1 fruit fly cellular context compared by ENCODE assay signal in genomic region chr3L:775053-775355, dm6.
TF ChIP-seq lines count a peak whose summit lies in the region.

No protein-coding gene starts in this region.

TF ChIP-seq in whole organism, embryonic, 481 proteins besides CTCF, POLR2A, EP300 and RAD21 (continued from another document):
- TF ChIP-seq CG12659 (GFP tag; optimal IDR thresholded peaks at IDR 0.05; lab: Kevin White, UChicago) = no peak
- no peak for TF ChIP-seq CG10431 (GFP tag; optimal IDR thresholded peaks at IDR 0.05; lab: Kevin White, UChicago)
- no peak for TF ChIP-seq CG7271 (tag; optimal IDR thresholded peaks at IDR 0.05; lab: Kevin White, UChicago)
- TF ChIP-seq dysf (GFP tag; IDR thresholded peaks at IDR 0.05; lab: Robert Waterston, UW) = peak; percentile 54; the same call in 2 of the 3 replicates
- no peak for TF ChIP-seq zen2 (GFP tag; IDR thresholded peaks at IDR 0.05; lab: Robert Waterston, UW; ENCODE audit: partially characterized antibody)
- TF ChIP-seq unpg (GFP tag; optimal IDR thresholded peaks at IDR 0.05; lab: Kevin White, UChicago) = peak; percentile 6
- peak; percentile 43; the same call in 1 of the 3 replicates for TF ChIP-seq CG11695 (GFP tag; IDR thresholded peaks at IDR 0.05; lab: Robert Waterston, UW)
- peak; percentile 17 for TF ChIP-seq CG4424 (GFP tag; optimal IDR thresholded peaks at IDR 0.05; lab: Kevin White, UChicago)
- TF ChIP-seq CG10462 (GFP tag; optimal IDR thresholded peaks at IDR 0.05; lab: Kevin White, UChicago) = no peak
- no peak for TF ChIP-seq crp (GFP tag; optimal IDR thresholded peaks at IDR 0.05; lab: Kevin White, UChicago)
- TF ChIP-seq cwo (GFP tag; optimal IDR thresholded peaks at IDR 0.05; lab: Kevin White, UChicago) = no peak
- no peak for TF ChIP-seq peb (GFP tag; IDR thresholded peaks at IDR 0.05; lab: Robert Waterston, UW)
- peak; percentile 11 for TF ChIP-seq Abd-B (GFP tag; optimal IDR thresholded peaks at IDR 0.05; lab: Kevin White, UChicago)
- peak; percentile 85 for TF ChIP-seq stwl (tag; optimal IDR thresholded peaks at IDR 0.05; lab: Kevin White, UChicago)
- TF ChIP-seq pfk (GFP tag; optimal IDR thresholded peaks at IDR 0.05; lab: Kevin White, UChicago) = no peak
- peak; percentile 47 for TF ChIP-seq Ets65A (GFP tag; lab: Kevin White, UChicago)
- TF ChIP-seq tgo (GFP tag; IDR thresholded peaks at IDR 0.05; lab: Robert Waterston, UW) = peak; percentile 46; the same call in 1 of the 3 replicates
- TF ChIP-seq lov (optimal IDR thresholded peaks at IDR 0.05; lab: Kevin White, UChicago) = no peak
- TF ChIP-seq lov (GFP tag; IDR thresholded peaks at IDR 0.05; lab: Robert Waterston, UW) = no peak
- TF ChIP-seq H15 (GFP tag; IDR thresholded peaks at IDR 0.05; lab: Robert Waterston, UW) = 0 out of 3 replicates have a peak, but pooled peaks have one; percentile 26
- TF ChIP-seq Dll (GFP tag; IDR thresholded peaks at IDR 0.05; lab: Robert Waterston, UW; ENCODE audit: partially characterized antibody) = no peak
- TF ChIP-seq HmgD (GFP tag; optimal IDR thresholded peaks at IDR 0.05; lab: Kevin White, UChicago) = no peak
- TF ChIP-seq gfzf (GFP tag; optimal IDR thresholded peaks at IDR 0.05; lab: Kevin White, UChicago) = no peak
- TF ChIP-seq Taf1 (GFP tag; IDR thresholded peaks at IDR 0.05; lab: Robert Waterston, UW) = no peak
- no peak for TF ChIP-seq CG2889 (GFP tag; IDR thresholded peaks at IDR 0.05; lab: Robert Waterston, UW)
- no peak for TF ChIP-seq crc (GFP tag; optimal IDR thresholded peaks at IDR 0.05; lab: Kevin White, UChicago)
- TF ChIP-seq Adf1 (GFP tag; IDR thresholded peaks at IDR 0.05; lab: Robert Waterston, UW) = no peak
- TF ChIP-seq wek (GFP tag; optimal IDR thresholded peaks at IDR 0.05; lab: Kevin White, UChicago) = no peak
- TF ChIP-seq CG6654 (GFP tag; optimal IDR thresholded peaks at IDR 0.05; lab: Kevin White, UChicago) = no peak
- TF ChIP-seq Aef1 (GFP tag; IDR thresholded peaks at IDR 0.05; lab: Robert Waterston, UW) = no peak
- peak; percentile 4 for TF ChIP-seq Ssrp (tag; optimal IDR thresholded peaks at IDR 0.05; lab: Kevin White, UChicago)
- peak in 1 of 2 experiments; percentile 33 for TF ChIP-seq eve (GFP tag; optimal IDR thresholded peaks at IDR 0.05; lab: Kevin White, UChicago)
- TF ChIP-seq Sox100B (GFP tag; optimal IDR thresholded peaks at IDR 0.05; lab: Kevin White, UChicago) = peak; percentile 23
- no peak for TF ChIP-seq CG14050 (GFP tag; IDR thresholded peaks at IDR 0.05; lab: Robert Waterston, UW)
- no peak for TF ChIP-seq CG30020 (tag; optimal IDR thresholded peaks at IDR 0.05; lab: Kevin White, UChicago)
- TF ChIP-seq CG10654 (GFP tag; optimal IDR thresholded peaks at IDR 0.05; lab: Kevin White, UChicago) = no peak
- no peak for TF ChIP-seq Sry-β (GFP tag; optimal IDR thresholded peaks at IDR 0.05; lab: Kevin White, UChicago)
- TF ChIP-seq HmgZ (tag; optimal IDR thresholded peaks at IDR 0.05; lab: Kevin White, UChicago) = no peak
- no peak for TF ChIP-seq slbo (GFP tag; IDR thresholded peaks at IDR 0.05; lab: Robert Waterston, UW)
- TF ChIP-seq CG8478 (optimal IDR thresholded peaks at IDR 0.05; lab: Kevin White, UChicago) = no peak
- no peak for TF ChIP-seq Fer2 (tag; optimal IDR thresholded peaks at IDR 0.05; lab: Kevin White, UChicago)
- TF ChIP-seq CG6689 (GFP tag; IDR thresholded peaks at IDR 0.05; lab: Robert Waterston, UW) = 0 out of 2 replicates have a peak, but pooled peaks have one; percentile 38
- TF ChIP-seq CG17802 (tag; optimal IDR thresholded peaks at IDR 0.05; lab: Kevin White, UChicago) = no peak
- no peak for TF ChIP-seq CG4820 (GFP tag; optimal IDR thresholded peaks at IDR 0.05; lab: Kevin White, UChicago)
- TF ChIP-seq sens-2 (GFP tag; IDR thresholded peaks at IDR 0.05; lab: Robert Waterston, UW) = 0 out of 2 replicates have a peak, but pooled peaks have one; percentile 35
- TF ChIP-seq gsb-n (tag; optimal IDR thresholded peaks at IDR 0.05; lab: Kevin White, UChicago) = no peak
- no peak for TF ChIP-seq br (optimal IDR thresholded peaks at IDR 0.05; lab: Kevin White, UChicago)
- TF ChIP-seq Elba2 (GFP tag; optimal IDR thresholded peaks at IDR 0.05; lab: Kevin White, UChicago) = no peak
- TF ChIP-seq Sox102F (GFP tag; optimal IDR thresholded peaks at IDR 0.05; lab: Kevin White, UChicago) = peak; percentile 53
- TF ChIP-seq Lim3 (GFP tag; IDR thresholded peaks at IDR 0.05; lab: Robert Waterston, UW) = no peak
- no peak for TF ChIP-seq CG8944 (GFP tag; optimal IDR thresholded peaks at IDR 0.05; lab: Kevin White, UChicago)
- peak; percentile 47; the same call in 1 of the 2 replicates for TF ChIP-seq ttk (GFP tag; IDR thresholded peaks at IDR 0.05; lab: Robert Waterston, UW)
- no peak for TF ChIP-seq CG12071 (GFP tag; optimal IDR thresholded peaks at IDR 0.05; lab: Kevin White, UChicago)
- TF ChIP-seq CG2712 (tag; optimal IDR thresholded peaks at IDR 0.05; lab: Kevin White, UChicago) = peak; percentile 42
- TF ChIP-seq CG43689 (GFP tag; IDR thresholded peaks at IDR 0.05; lab: Robert Waterston, UW) = no peak
- TF ChIP-seq lmd (GFP tag; IDR thresholded peaks at IDR 0.05; lab: Robert Waterston, UW) = peak; percentile 64
- no peak for TF ChIP-seq trem (tag; optimal IDR thresholded peaks at IDR 0.05; lab: Kevin White, UChicago)
- TF ChIP-seq CG31441 (GFP tag; IDR thresholded peaks at IDR 0.05; lab: Robert Waterston, UW) = peak; percentile 42
